Worm (Caenorhabditis elegans) whole organism, L4 larva: ENCODE data around the gene ndab-1.
A peak's percentile ranks its signal among the peaks of the same experiment; 100 is the strongest.

Experiments
- D1046.2 ChIP-seq: fragments of 200-800 bp; sonication (Bioruptor generic); IDR thresholded peaks from 2 replicates; pipeline ENCODE4 v1.3.6; 2022; ENCODE audit warnings: missing genetic modification characterization, missing compliant biosample characterization
- F10B5.3 ChIP-seq: sonication (generic microtip); optimal IDR thresholded peaks from 2 replicates; lab custom pipeline; 2016; ENCODE audit warnings: mild to moderate bottlenecking, missing genetic modification characterization, missing compliant biosample characterization
- F26F4.8 ChIP-seq: fragments of 200-800 bp; sonication (Bioruptor generic); conservative IDR thresholded peaks from 2 replicates; pipeline ENCODE4 v1.3.6; 2022; ENCODE audit warnings: missing genetic modification characterization, missing compliant biosample characterization
- F49E8.2 ChIP-seq: sonication (generic microtip); optimal IDR thresholded peaks from 2 replicates; lab custom pipeline; 2016; ENCODE audit warnings: missing compliant biosample characterization, mild to moderate bottlenecking, missing genetic modification characterization, borderline replicate concordance
- R02D3.7 ChIP-seq: fragments of 150-350 bp; sonication (generic microtip); optimal IDR thresholded peaks from 3 replicates; lab custom pipeline; 2014; ENCODE audit warnings: missing biosample characterization, missing genetic modification characterization
- Y105C5A.15 ChIP-seq: fragments of 200-800 bp; sonication (Bioruptor generic); IDR thresholded peaks from 2 replicates; pipeline ENCODE4 v1.3.6; 2022; ENCODE audit warnings: missing genetic modification characterization, missing compliant biosample characterization
- Y48G9A.11 ChIP-seq: fragments of 200-800 bp; sonication (Bioruptor generic); IDR thresholded peaks from 2 replicates; pipeline ENCODE4 v1.3.6; 2022; ENCODE audit warnings: missing genetic modification reagents, missing genetic modification characterization, missing compliant biosample characterization
- Y5F2A.4 ChIP-seq: fragments of 200-800 bp; sonication (Bioruptor generic); optimal IDR thresholded peaks from 2 replicates; lab custom pipeline; 2018; ENCODE audit warnings: mild to moderate bottlenecking, missing genetic modification characterization, missing compliant biosample characterization
- Y75B8A.6 ChIP-seq: fragments of 200-800 bp; sonication (Bioruptor generic); IDR thresholded peaks from 2 replicates; pipeline ENCODE4 v1.3.6; 2022; ENCODE audit warnings: missing genetic modification reagents, missing genetic modification characterization, missing compliant biosample characterization
- aly-2 ChIP-seq: sonication (generic microtip); optimal IDR thresholded peaks from 2 replicates; lab custom pipeline; 2018; ENCODE audit warnings: missing biosample characterization, missing genetic modification characterization
- arid-1 ChIP-seq: fragments of 200-800 bp; sonication (Bioruptor generic); conservative IDR thresholded peaks from 2 replicates; pipeline ENCODE4 v1.3.6; 2022; ENCODE audit warnings: missing genetic modification reagents, missing genetic modification characterization, missing compliant biosample characterization
- attf-4 ChIP-seq: sonication (generic microtip); optimal IDR thresholded peaks from 3 replicates; lab custom pipeline; 2017; ENCODE audit warnings: missing biosample characterization, missing genetic modification characterization
- ceh-20 ChIP-seq: fragments of 200-800 bp; sonication (Bioruptor generic); IDR thresholded peaks from 2 replicates; pipeline ENCODE4 v1.3.6; 2022; ENCODE audit warnings: missing genetic modification reagents, missing genetic modification characterization, missing compliant biosample characterization
- ceh-28 ChIP-seq: fragments of 150-350 bp; optimal IDR thresholded peaks from 2 replicates; lab custom pipeline; 2014; ENCODE audit warnings: missing biosample characterization, missing genetic modification reagents, missing genetic modification characterization
- ceh-82 ChIP-seq: sonication (generic microtip); optimal IDR thresholded peaks from 2 replicates; lab custom pipeline; 2017; ENCODE audit warnings: missing biosample characterization, missing genetic modification characterization
- ces-1 ChIP-seq: fragments of 150-350 bp; sonication (generic microtip); optimal IDR thresholded peaks from 4 replicates; lab custom pipeline; 2014; ENCODE audit warnings: missing biosample characterization, missing genetic modification reagents, missing genetic modification characterization
- cey-2 ChIP-seq: sonication (generic microtip); optimal IDR thresholded peaks from 3 replicates; lab custom pipeline; 2017; ENCODE audit warnings: missing genetic modification characterization, mild to moderate bottlenecking, missing compliant biosample characterization, antibody characterized with exemption, borderline replicate concordance; ENCODE audit not compliant: insufficient read depth
- daf-19 ChIP-seq: fragments of 200-800 bp; sonication (Bioruptor generic); conservative IDR thresholded peaks from 2 replicates; pipeline ENCODE4 v1.3.6; 2022; ENCODE audit warnings: missing genetic modification characterization, missing compliant biosample characterization
- daf-8 ChIP-seq: fragments of 200-800 bp; sonication (Bioruptor generic); IDR thresholded peaks from 2 replicates; pipeline ENCODE4 v1.3.6; 2022; ENCODE audit warnings: missing genetic modification characterization, missing compliant biosample characterization
- dmd-6 ChIP-seq: fragments of 200-800 bp; sonication (Bioruptor generic); IDR thresholded peaks from 2 replicates; pipeline ENCODE4 v1.3.6; 2022; ENCODE audit warnings: missing genetic modification reagents, missing genetic modification characterization, missing compliant biosample characterization
- dmd-9 ChIP-seq: fragments of 200-800 bp; sonication (Bioruptor generic); IDR thresholded peaks from 2 replicates; pipeline ENCODE4 v1.3.6; 2022; ENCODE audit warnings: missing genetic modification reagents, missing genetic modification characterization, missing compliant biosample characterization
- egl-27 ChIP-seq: sonication (generic microtip); optimal IDR thresholded peaks from 3 replicates; lab custom pipeline; 2017; ENCODE audit warnings: missing biosample characterization, missing genetic modification reagents, missing genetic modification characterization
- gei-8 ChIP-seq: fragments of 200-800 bp; sonication (Bioruptor generic); optimal IDR thresholded peaks from 2 replicates; lab custom pipeline; 2018; ENCODE audit warnings: mild to moderate bottlenecking, missing genetic modification characterization, missing compliant biosample characterization
- hif-1 ChIP-seq, 2 experiments: sonication (generic microtip); optimal IDR thresholded peaks; 2 replicates each; lab custom pipeline; 2016 to 2017; ENCODE audit warnings: missing compliant biosample characterization in 2 of 2, missing genetic modification characterization in 2 of 2, missing genetic modification reagents in 2 of 2, missing genotype in 2 of 2, mild to moderate bottlenecking in 1 of 2
- hmg-1.1 ChIP-seq: fragments of 200-800 bp; sonication (Bioruptor generic); IDR thresholded peaks from 2 replicates; pipeline ENCODE4 v1.3.6; 2022; ENCODE audit warnings: missing genetic modification reagents, missing genetic modification characterization, missing compliant biosample characterization
- lin-13 ChIP-seq: fragments of 150-350 bp; optimal IDR thresholded peaks from 2 replicates; lab custom pipeline; 2014; ENCODE audit warnings: missing biosample characterization, missing genetic modification reagents, missing genetic modification characterization
- lin-38 ChIP-seq: fragments of 200-800 bp; sonication (Bioruptor generic); IDR thresholded peaks from 2 replicates; pipeline ENCODE4 v1.3.6; 2022; ENCODE audit warnings: missing genetic modification reagents, missing genetic modification characterization, missing compliant biosample characterization
- lin-39 ChIP-seq: fragments of 150-350 bp; optimal IDR thresholded peaks from 2 replicates; lab custom pipeline; 2014; ENCODE audit warnings: missing biosample characterization, missing genetic modification reagents, missing genetic modification characterization
- lsy-2 ChIP-seq, 2 experiments: fragments of 150-350 bp in 1 of 2; sonication (generic microtip) in 1 of 2; optimal IDR thresholded peaks; 2 replicates each; lab custom pipeline; 2014 to 2017; ENCODE audit warnings: missing biosample characterization in 2 of 2, missing genetic modification characterization in 2 of 2
- madf-9 ChIP-seq: fragments of 200-800 bp; sonication (Bioruptor generic); conservative IDR thresholded peaks from 2 replicates; pipeline ENCODE4 v1.3.6; 2022; ENCODE audit warnings: missing genetic modification reagents, missing genetic modification characterization, missing compliant biosample characterization
- mdt-29 ChIP-seq: fragments of 200-800 bp; sonication (Bioruptor generic); IDR thresholded peaks from 2 replicates; pipeline ENCODE4 v1.3.6; 2022; ENCODE audit warnings: missing genetic modification reagents, missing genetic modification characterization, missing compliant biosample characterization
- mep-1 ChIP-seq: fragments of 150-350 bp; sonication (generic microtip); optimal IDR thresholded peaks from 3 replicates; lab custom pipeline; 2014; ENCODE audit warnings: missing biosample characterization, missing genetic modification characterization
- mxl-3 ChIP-seq: fragments of 200-800 bp; sonication (Bioruptor generic); optimal IDR thresholded peaks from 2 replicates; lab custom pipeline; 2018; ENCODE audit warnings: mild to moderate bottlenecking, missing genetic modification characterization, missing compliant biosample characterization
- nhr-102 ChIP-seq: sonication (generic microtip); optimal IDR thresholded peaks from 2 replicates; lab custom pipeline; 2016; ENCODE audit warnings: mild to moderate bottlenecking, missing genetic modification characterization, moderate library complexity, missing compliant biosample characterization
- nhr-111 ChIP-seq: fragments of 200-800 bp; sonication (Bioruptor generic); optimal IDR thresholded peaks from 2 replicates; lab custom pipeline; 2018; ENCODE audit warnings: mild to moderate bottlenecking, missing genetic modification characterization, missing compliant biosample characterization
- nhr-41 ChIP-seq: fragments of 200-800 bp; sonication (Bioruptor generic); IDR thresholded peaks from 2 replicates; pipeline ENCODE4 v1.3.6; 2022; ENCODE audit warnings: missing genetic modification reagents, missing genetic modification characterization, missing compliant biosample characterization
- nhr-42 ChIP-seq: fragments of 200-800 bp; sonication (Bioruptor generic); IDR thresholded peaks from 2 replicates; pipeline ENCODE4 v1.3.6; 2022; ENCODE audit warnings: missing genetic modification characterization, missing compliant biosample characterization
- nhr-76 ChIP-seq: fragments of 150-350 bp; optimal IDR thresholded peaks from 2 replicates; lab custom pipeline; 2014; ENCODE audit warnings: missing biosample characterization, missing genetic modification characterization
- saeg-2 ChIP-seq: fragments of 200-800 bp; sonication (Bioruptor generic); IDR thresholded peaks from 2 replicates; pipeline ENCODE4 v1.3.6; 2022; ENCODE audit warnings: missing genetic modification reagents, missing genetic modification characterization, missing compliant biosample characterization
- snpc-1.2 ChIP-seq: fragments of 200-800 bp; sonication (Bioruptor generic); IDR thresholded peaks from 2 replicates; pipeline ENCODE4 v1.3.6; 2022; ENCODE audit warnings: missing genetic modification reagents, missing genetic modification characterization, missing compliant biosample characterization
- snpc-4 ChIP-seq: fragments of 150-350 bp; optimal IDR thresholded peaks from 2 replicates; lab custom pipeline; 2014; ENCODE audit warnings: missing biosample characterization, missing genetic modification characterization
- spr-3 ChIP-seq: fragments of 200-800 bp; sonication (Bioruptor generic); optimal IDR thresholded peaks from 2 replicates; lab custom pipeline; 2018; ENCODE audit warnings: mild to moderate bottlenecking, missing genetic modification characterization, missing compliant biosample characterization
- tag-97 ChIP-seq: fragments of 200-800 bp; sonication (Bioruptor generic); IDR thresholded peaks from 2 replicates; pipeline ENCODE4 v1.3.6; 2022; ENCODE audit warnings: missing genetic modification characterization, missing compliant biosample characterization
- tra-1 ChIP-seq: fragments of 200-800 bp; sonication (Bioruptor generic); IDR thresholded peaks from 2 replicates; pipeline ENCODE4 v1.3.6; 2022; ENCODE audit warnings: missing genetic modification reagents, missing genetic modification characterization, missing compliant biosample characterization
- unc-130 ChIP-seq: sonication (generic microtip); optimal IDR thresholded peaks from 2 replicates; lab custom pipeline; 2016; ENCODE audit warnings: missing genetic modification reagents, missing genetic modification characterization, missing compliant biosample characterization
- unc-62 ChIP-seq, 3 experiments: fragments of 150-350 bp in 1 of 3; sonication (generic microtip); optimal IDR thresholded peaks in 2 of 3; peaks in 1 of 3; 1 replicate in 1 of 3; 2 replicates in 2 of 3; lab custom pipeline; 2014 to 2017; ENCODE audit warnings: missing biosample characterization in 3 of 3, missing genetic modification characterization in 3 of 3, missing genetic modification reagents in 3 of 3, missing genotype in 1 of 3
- zag-1 ChIP-seq: fragments of 150-350 bp; optimal IDR thresholded peaks from 2 replicates; lab custom pipeline; 2014; ENCODE audit warnings: missing biosample characterization, missing genetic modification characterization
- zfp-3 ChIP-seq: fragments of 200-800 bp; sonication (Bioruptor generic); conservative IDR thresholded peaks from 2 replicates; pipeline ENCODE4 v1.3.6; 2022; ENCODE audit warnings: missing genetic modification reagents, missing genetic modification characterization, missing compliant biosample characterization
- zip-2 ChIP-seq: fragments of 150-350 bp; optimal IDR thresholded peaks from 2 replicates; lab custom pipeline; 2014; ENCODE audit warnings: missing biosample characterization, missing genetic modification characterization

Gene ndab-1

DNA sequence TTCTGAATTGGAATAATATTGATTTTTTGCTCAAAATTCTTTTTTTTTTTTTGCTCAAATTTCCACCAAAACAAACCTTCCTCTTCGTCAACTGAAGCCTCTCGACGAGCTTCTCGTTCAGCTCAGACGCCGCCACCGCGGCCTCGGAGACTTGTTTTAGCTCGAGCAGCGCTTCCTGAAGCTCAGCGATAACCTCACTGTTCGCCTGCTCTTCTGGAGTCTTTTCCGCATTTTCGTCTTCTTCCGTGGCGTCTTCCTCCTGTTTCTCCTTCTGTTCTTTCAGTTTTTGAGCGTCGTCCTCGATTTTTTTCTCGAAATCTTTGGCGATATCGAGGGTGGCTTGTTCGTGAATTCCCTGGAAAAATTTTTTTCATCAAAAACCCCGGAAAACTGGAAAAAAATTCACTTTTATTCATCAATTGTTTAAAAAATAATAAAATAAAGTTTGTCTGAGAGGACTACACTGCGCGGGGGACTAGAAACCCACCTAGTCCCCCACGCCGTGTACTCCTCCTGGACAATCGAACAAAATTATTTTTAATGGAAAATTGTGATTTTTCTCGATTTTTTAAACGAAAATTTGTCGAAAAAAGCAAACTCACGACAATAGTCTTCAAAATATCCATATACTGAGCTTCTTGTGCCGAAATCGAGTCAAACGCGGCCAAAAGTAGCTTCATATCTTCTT is 30.7 kb upstream of the ndab-1 start (continued):
- peak; percentile 86; the same call in 1 of the 2 replicates for TF ChIP-seq zfp-3 (GFP tag; lab: Robert Waterston, UW)
- TF ChIP-seq nhr-102: peak; percentile 67
- TF ChIP-seq daf-19 (GFP tag; lab: Robert Waterston, UW): no peak
- TF ChIP-seq mxl-3 (GFP tag; lab: Kevin White, UChicago): no peak
- peak; percentile 62 for TF ChIP-seq spr-3 (GFP tag; lab: Kevin White, UChicago)
- peak; percentile 93 for TF ChIP-seq unc-130 (GFP tag; lab: Kevin White, UChicago)
- TF ChIP-seq zag-1: no peak
- TF ChIP-seq daf-8 (GFP tag; lab: Robert Waterston, UW): no peak
- peak in 1 of 2 experiments; percentile 91 for TF ChIP-seq hif-1 (tag; optimal IDR thresholded peaks at IDR 0.05; lab: Kevin White, UChicago)
- TF ChIP-seq Y48G9A.11 (GFP tag; lab: Robert Waterston, UW): peak; percentile 81
- TF ChIP-seq dmd-6 (GFP tag; lab: Robert Waterston, UW): peak; percentile 73
- no peak for TF ChIP-seq D1046.2 (GFP tag; lab: Robert Waterston, UW)
- TF ChIP-seq cey-2 (tag; lab: Kevin White, UChicago): no peak
- peak; percentile 78 for TF ChIP-seq mep-1 (tag; lab: Kevin White, UChicago)
- no peak for TF ChIP-seq zip-2 (tag; lab: Kevin White, UChicago)
- TF ChIP-seq saeg-2 (GFP tag; lab: Robert Waterston, UW): no peak
- no peak for TF ChIP-seq lin-39 (tag; lab: Kevin White, UChicago)
- peak; percentile 91 for TF ChIP-seq tag-97 (GFP tag; lab: Robert Waterston, UW)
- no peak for TF ChIP-seq aly-2 (tag; lab: Kevin White, UChicago)
- TF ChIP-seq ceh-28: no peak
- TF ChIP-seq nhr-111: peak; percentile 31
- TF ChIP-seq snpc-4: no peak
- no peak for TF ChIP-seq snpc-1.2 (GFP tag; lab: Robert Waterston, UW)
- TF ChIP-seq Y5F2A.4: no peak
- TF ChIP-seq Y75B8A.6: no peak
- no peak for TF ChIP-seq attf-4 (tag; lab: Kevin White, UChicago)
- TF ChIP-seq nhr-42 (GFP tag; lab: Robert Waterston, UW): no peak; the same call in 1 of the 2 replicates
- TF ChIP-seq nhr-76 (tag; lab: Kevin White, UChicago): no peak
- peak in 1 of 2 experiments; percentile 93 for TF ChIP-seq lsy-2 (tag; optimal IDR thresholded peaks at IDR 0.05; lab: Kevin White, UChicago)
- peak; percentile 81 for TF ChIP-seq madf-9
- peak; percentile 85; the same call in 1 of the 2 replicates for TF ChIP-seq tra-1 (GFP tag; lab: Robert Waterston, UW)
- peak; percentile 52; the same call in 1 of the 2 replicates for TF ChIP-seq arid-1 (GFP tag; lab: Robert Waterston, UW)
- TF ChIP-seq gei-8 (GFP tag; lab: Kevin White, UChicago): peak; percentile 7
- no peak for TF ChIP-seq F10B5.3 (tag; lab: Kevin White, UChicago)
- TF ChIP-seq egl-27 (tag; lab: Kevin White, UChicago): no peak
- no peak for TF ChIP-seq Y105C5A.15
- TF ChIP-seq unc-62 (GFP tag; optimal IDR thresholded peaks at IDR 0.05 in 1 of 2; lab: Kevin White, UChicago): no peak
- TF ChIP-seq unc-62 (tag; optimal IDR thresholded peaks at IDR 0.05; lab: Kevin White, UChicago): no peak
- peak; percentile 52; the same call in 1 of the 2 replicates for TF ChIP-seq mdt-29 (GFP tag; lab: Robert Waterston, UW)
- no peak for TF ChIP-seq R02D3.7
- TF ChIP-seq F26F4.8 (GFP tag; lab: Robert Waterston, UW): no peak
- TF ChIP-seq ceh-82 (tag; lab: Kevin White, UChicago): no peak
- peak; percentile 96 for TF ChIP-seq dmd-9 (GFP tag; lab: Robert Waterston, UW)
- peak; percentile 79 for TF ChIP-seq F49E8.2 (tag; lab: Kevin White, UChicago)
- peak; percentile 24 for TF ChIP-seq lin-13 (GFP tag; lab: Kevin White, UChicago)
- TF ChIP-seq lin-38 (GFP tag; lab: Robert Waterston, UW): peak; percentile 80
- no peak for TF ChIP-seq nhr-41
- TF ChIP-seq ceh-20 (GFP tag; lab: Robert Waterston, UW): peak; percentile 75
- peak; percentile 66 for TF ChIP-seq hmg-1.1
- no peak for TF ChIP-seq ces-1 (GFP tag; lab: Kevin White, UChicago)
